Worm (Caenorhabditis elegans) whole organism, L3 larva: Measurements from ENCODE around the gene C15H11.10.

ENCODE experiments used
- R02D3.7 ChIP-seq: fragments of 150-350 bp; optimal IDR thresholded peaks from 2 replicates; lab custom pipeline; 2014; ENCODE audit warnings: missing biosample characterization, missing genetic modification characterization
- ZK546.5 ChIP-seq: sonication (generic microtip); optimal IDR thresholded peaks from 2 replicates; lab custom pipeline; 2017; ENCODE audit warnings: missing biosample characterization, missing genetic modification characterization
- aly-2 ChIP-seq: fragments of 150-350 bp; optimal IDR thresholded peaks from 2 replicates; lab custom pipeline; 2014; ENCODE audit warnings: missing biosample characterization, missing genetic modification characterization
- ama-1 ChIP-seq: fragments of 150-350 bp; optimal IDR thresholded peaks from 2 replicates; lab custom pipeline; 2018
- ceh-16 ChIP-seq: sonication (generic microtip); optimal IDR thresholded peaks from 2 replicates; lab custom pipeline; 2017; ENCODE audit warnings: missing biosample characterization, missing genetic modification characterization
- ceh-28 ChIP-seq: fragments of 150-350 bp; optimal IDR thresholded peaks from 2 replicates; lab custom pipeline; 2014; ENCODE audit warnings: missing biosample characterization, missing genetic modification reagents, missing genetic modification characterization
- ceh-82 ChIP-seq: fragments of 150-350 bp; optimal IDR thresholded peaks from 2 replicates; lab custom pipeline; 2014; ENCODE audit warnings: missing biosample characterization, missing genetic modification characterization
- ceh-9 ChIP-seq: sonication (generic microtip); optimal IDR thresholded peaks from 2 replicates; lab custom pipeline; 2018; ENCODE audit warnings: missing biosample characterization, missing genetic modification characterization
- daf-12 ChIP-seq: fragments of 150-350 bp; optimal IDR thresholded peaks from 2 replicates; lab custom pipeline; 2014; ENCODE audit warnings: missing biosample characterization, missing genetic modification reagents, missing genetic modification characterization
- egl-27 ChIP-seq: sonication (generic microtip); optimal IDR thresholded peaks from 4 replicates; lab custom pipeline; 2017; ENCODE audit warnings: missing biosample characterization, missing genetic modification reagents, missing genetic modification characterization
- egl-5 ChIP-seq: fragments of 150-350 bp; optimal IDR thresholded peaks from 2 replicates; lab custom pipeline; 2017; ENCODE audit warnings: missing biosample characterization, missing genetic modification reagents, missing genetic modification characterization, inconsistent platforms
- elt-1 ChIP-seq: fragments of 150-350 bp; optimal IDR thresholded peaks from 2 replicates; lab custom pipeline; 2014; ENCODE audit warnings: missing biosample characterization, missing genetic modification characterization
- elt-2 ChIP-seq: sonication (generic microtip); optimal IDR thresholded peaks from 2 replicates; lab custom pipeline; 2016; ENCODE audit warnings: missing genetic modification reagents, mild to moderate bottlenecking, missing genetic modification characterization, missing compliant biosample characterization
- elt-3 ChIP-seq, 3 experiments: fragments of 150-350 bp in 1 of 3; sonication (generic microtip) in 2 of 3; optimal IDR thresholded peaks; 2 replicates in 2 of 3; 4 replicates in 1 of 3; lab custom pipeline; 2014 to 2017; ENCODE audit warnings: missing biosample characterization in 3 of 3, missing genetic modification characterization in 3 of 3
- eor-1 ChIP-seq, 2 experiments: fragments of 150-350 bp; optimal IDR thresholded peaks; 2 replicates each; lab custom pipeline; 2014 to 2018; ENCODE audit warnings: missing biosample characterization in 2 of 2, missing genetic modification characterization in 2 of 2
- fkh-10 ChIP-seq: sonication (generic microtip); optimal IDR thresholded peaks from 2 replicates; lab custom pipeline; 2017; ENCODE audit warnings: missing biosample characterization, missing genetic modification reagents, missing genetic modification characterization
- fkh-2 ChIP-seq: fragments of 150-350 bp; optimal IDR thresholded peaks from 2 replicates; lab custom pipeline; 2014; ENCODE audit warnings: missing biosample characterization, missing genetic modification reagents, missing genetic modification characterization
- fos-1 ChIP-seq: fragments of 150-350 bp; optimal IDR thresholded peaks from 2 replicates; lab custom pipeline; 2014; ENCODE audit warnings: missing biosample characterization, missing genetic modification characterization
- hmg-11 ChIP-seq: sonication (generic microtip); optimal IDR thresholded peaks from 2 replicates; lab custom pipeline; 2016; ENCODE audit warnings: missing genetic modification characterization, missing compliant biosample characterization
- jun-1 ChIP-seq: fragments of 150-350 bp; optimal IDR thresholded peaks from 2 replicates; lab custom pipeline; 2014; ENCODE audit warnings: missing biosample characterization, missing genetic modification reagents, missing genetic modification characterization
- lin-15B ChIP-seq: fragments of 150-350 bp; optimal IDR thresholded peaks from 2 replicates; lab custom pipeline; 2014; ENCODE audit warnings: missing biosample characterization, missing genetic modification characterization
- lin-39 ChIP-seq: fragments of 150-350 bp; optimal IDR thresholded peaks from 2 replicates; lab custom pipeline; 2018; ENCODE audit warnings: missing biosample characterization, missing genetic modification reagents, missing genetic modification characterization
- lsy-12 ChIP-seq: sonication (generic microtip); optimal IDR thresholded peaks from 2 replicates; lab custom pipeline; 2016; ENCODE audit warnings: mild to moderate bottlenecking, missing genetic modification characterization, missing compliant biosample characterization
- mdl-1 ChIP-seq: fragments of 150-350 bp; optimal IDR thresholded peaks from 2 replicates; lab custom pipeline; 2014; ENCODE audit warnings: missing biosample characterization, missing genetic modification characterization
- mml-1 ChIP-seq: fragments of 150-350 bp; sonication (generic microtip); optimal IDR thresholded peaks from 3 replicates; lab custom pipeline; 2014; ENCODE audit warnings: missing biosample characterization, missing genetic modification characterization
- nfya-1 ChIP-seq: sonication (generic microtip); optimal IDR thresholded peaks from 2 replicates; lab custom pipeline; 2017; ENCODE audit warnings: missing genetic modification characterization, mild to moderate bottlenecking, missing compliant biosample characterization, antibody characterized with exemption, moderate library complexity; ENCODE audit not compliant: insufficient read depth
- nhr-11 ChIP-seq: fragments of 150-350 bp; optimal IDR thresholded peaks from 2 replicates; lab custom pipeline; 2014; ENCODE audit warnings: missing biosample characterization, missing genetic modification characterization
- nhr-12 ChIP-seq: fragments of 150-350 bp; optimal IDR thresholded peaks from 2 replicates; lab custom pipeline; 2014; ENCODE audit warnings: missing biosample characterization, missing genetic modification characterization
- nhr-23 ChIP-seq: fragments of 150-350 bp; optimal IDR thresholded peaks from 2 replicates; lab custom pipeline; 2014; ENCODE audit warnings: missing biosample characterization, missing genetic modification reagents, missing genetic modification characterization
- nhr-237 ChIP-seq: fragments of 150-350 bp; optimal IDR thresholded peaks from 2 replicates; lab custom pipeline; 2014; ENCODE audit warnings: missing biosample characterization, missing genetic modification characterization
- nhr-25 ChIP-seq: sonication (generic microtip); optimal IDR thresholded peaks from 2 replicates; lab custom pipeline; 2017; ENCODE audit warnings: missing biosample characterization, missing genetic modification characterization
- nhr-28 ChIP-seq: fragments of 150-350 bp; optimal IDR thresholded peaks from 2 replicates; lab custom pipeline; 2014; ENCODE audit warnings: missing biosample characterization, missing genetic modification characterization
- nhr-43 ChIP-seq: sonication (generic microtip); optimal IDR thresholded peaks from 2 replicates; lab custom pipeline; 2016; ENCODE audit warnings: mild to moderate bottlenecking, missing genetic modification characterization, missing compliant biosample characterization; ENCODE audit not compliant: poor library complexity, severe bottlenecking
- nhr-67 ChIP-seq: fragments of 150-350 bp; optimal IDR thresholded peaks from 2 replicates; lab custom pipeline; 2014; ENCODE audit warnings: missing biosample characterization, missing genetic modification characterization
- nhr-76 ChIP-seq: fragments of 150-350 bp; sonication (generic microtip); optimal IDR thresholded peaks from 5 replicates; lab custom pipeline; 2014; ENCODE audit warnings: missing biosample characterization, missing genetic modification characterization
- nhr-77 ChIP-seq: fragments of 150-350 bp; optimal IDR thresholded peaks from 2 replicates; lab custom pipeline; 2014; ENCODE audit warnings: missing biosample characterization, missing genetic modification characterization
- pha-4 ChIP-seq: fragments of 150-350 bp; optimal IDR thresholded peaks from 2 replicates; lab custom pipeline; 2014; ENCODE audit warnings: missing biosample characterization, missing genetic modification reagents, missing genetic modification characterization
- pqm-1 ChIP-seq: fragments of 150-350 bp; optimal IDR thresholded peaks from 2 replicates; lab custom pipeline; 2017; ENCODE audit warnings: missing biosample characterization, missing genetic modification characterization, inconsistent platforms
- sea-2 ChIP-seq: fragments of 150-350 bp; sonication (generic microtip); optimal IDR thresholded peaks from 4 replicates; lab custom pipeline; 2014; ENCODE audit warnings: missing biosample characterization, missing genetic modification reagents, missing genetic modification characterization
- skn-1 ChIP-seq: fragments of 150-350 bp; optimal IDR thresholded peaks from 2 replicates; lab custom pipeline; 2014; ENCODE audit warnings: missing biosample characterization, missing genetic modification characterization
- snpc-4 ChIP-seq: fragments of 150-350 bp; optimal IDR thresholded peaks from 2 replicates; lab custom pipeline; 2014; ENCODE audit warnings: missing biosample characterization, missing genetic modification characterization
- tbx-2 ChIP-seq: sonication (generic microtip); optimal IDR thresholded peaks from 2 replicates; lab custom pipeline; 2016; ENCODE audit warnings: mild to moderate bottlenecking, missing genetic modification characterization, missing compliant biosample characterization
- unc-39 ChIP-seq: sonication (generic microtip); optimal IDR thresholded peaks from 4 replicates; lab custom pipeline; 2017; ENCODE audit warnings: missing biosample characterization, missing genetic modification characterization
- unc-62 ChIP-seq: fragments of 150-350 bp; sonication (generic microtip); optimal IDR thresholded peaks from 4 replicates; lab custom pipeline; 2014; ENCODE audit warnings: missing biosample characterization, missing genetic modification reagents, missing genetic modification characterization
- zag-1 ChIP-seq: fragments of 150-350 bp; optimal IDR thresholded peaks from 2 replicates; lab custom pipeline; 2014; ENCODE audit warnings: missing biosample characterization, missing genetic modification characterization
- ztf-11 ChIP-seq: fragments of 150-350 bp; optimal IDR thresholded peaks from 2 replicates; lab custom pipeline; 2014; ENCODE audit warnings: missing biosample characterization, missing genetic modification characterization
- ztf-4 ChIP-seq: fragments of 150-350 bp; optimal IDR thresholded peaks from 2 replicates; lab custom pipeline; 2014; ENCODE audit warnings: missing biosample characterization, missing genetic modification characterization

C15H11.10 gene

ce11 chrV:14364586-14365248, 27.2 kb upstream of the C15H11.10 start (continued):
- TF ChIP-seq unc-39 (tag; lab: Kevin White, UChicago), result no peak
- TF ChIP-seq eor-1 (tag; optimal IDR thresholded peaks at IDR 0.05; lab: Kevin White, UChicago), result no peak

ce11 chrV:14366487-14366962, 25.4 kb upstream of the C15H11.10 start:
- TF ChIP-seq aly-2, result no peak
- peak; percentile 72 for TF ChIP-seq ceh-82
- peak; percentile 88 for TF ChIP-seq tbx-2
- TF ChIP-seq ZK546.5 (tag; lab: Kevin White, UChicago), result no peak
- peak; percentile 86 for TF ChIP-seq lsy-12 (tag; lab: Kevin White, UChicago)
- peak; percentile 63 for TF ChIP-seq skn-1 (tag; lab: Kevin White, UChicago)
- peak; percentile 82 for TF ChIP-seq fos-1
- TF ChIP-seq nhr-76 (tag; lab: Kevin White, UChicago), result no peak
- peak; percentile 77 for TF ChIP-seq nhr-25 (tag; lab: Kevin White, UChicago)
- peak; percentile 52 for TF ChIP-seq R02D3.7 (tag; lab: Kevin White, UChicago)
- no peak for TF ChIP-seq nhr-28
- peak; percentile 72 for TF ChIP-seq ceh-28
- peak; percentile 70 for TF ChIP-seq mdl-1
- no peak for TF ChIP-seq unc-39 (tag; lab: Kevin White, UChicago)
- peak; percentile 63 for TF ChIP-seq fkh-2 (tag; lab: Kevin White, UChicago)
- no peak for TF ChIP-seq ceh-16
- no peak for TF ChIP-seq ztf-4 (tag; lab: Kevin White, UChicago)
- no peak for TF ChIP-seq nhr-12
- TF ChIP-seq nhr-67, result no peak
- peak; percentile 90 for TF ChIP-seq nhr-23 (tag; lab: Kevin White, UChicago)
- TF ChIP-seq elt-1 (tag; lab: Kevin White, UChicago), result peak; percentile 22
- TF ChIP-seq unc-62, result peak; percentile 85
- TF ChIP-seq nhr-43, result peak; percentile 74
- peak; percentile 15 for TF ChIP-seq jun-1 (tag; lab: Kevin White, UChicago)
- TF ChIP-seq daf-12 (tag; lab: Kevin White, UChicago), result peak; percentile 99
- no peak for TF ChIP-seq ceh-9 (tag; lab: Kevin White, UChicago)
- TF ChIP-seq pqm-1 (tag; lab: Kevin White, UChicago), result peak; percentile 39
- no peak for TF ChIP-seq mml-1 (tag; lab: Kevin White, UChicago)
- peak; percentile 82 for TF ChIP-seq lin-39 (tag; lab: Kevin White, UChicago)
- no peak for TF ChIP-seq nhr-237 (tag; lab: Kevin White, UChicago)
- no peak for TF ChIP-seq eor-1 (tag; optimal IDR thresholded peaks at IDR 0.05; lab: Kevin White, UChicago)
- no peak for TF ChIP-seq nhr-77
- TF ChIP-seq elt-2 (tag; lab: Kevin White, UChicago), result peak; percentile 32
- TF ChIP-seq pha-4 (tag; lab: Kevin White, UChicago), result no peak
- TF ChIP-seq ztf-11, result peak; percentile 38
- TF ChIP-seq nhr-11 (tag; lab: Kevin White, UChicago), result no peak
- no peak for TF ChIP-seq elt-3 (tag; optimal IDR thresholded peaks at IDR 0.05; lab: Kevin White, UChicago)
- TF ChIP-seq egl-27 (tag; lab: Kevin White, UChicago), result no peak
- no peak for TF ChIP-seq egl-5 (tag; lab: Kevin White, UChicago)
- peak; percentile 44 for TF ChIP-seq snpc-4 (tag; lab: Kevin White, UChicago)
- TF ChIP-seq hmg-11 (tag; lab: Kevin White, UChicago), result peak; percentile 83
- TF ChIP-seq zag-1 (tag; lab: Kevin White, UChicago), result peak; percentile 65
- no peak for TF ChIP-seq sea-2 (GFP tag; lab: Kevin White, UChicago)
- peak; percentile 24 for TF ChIP-seq lin-15B (tag; lab: Kevin White, UChicago)
- no peak for TF ChIP-seq fkh-10
- peak; percentile 95 for TF ChIP-seq nfya-1 (tag; lab: Kevin White, UChicago)
- TF ChIP-seq ama-1 (lab: Kevin White, UChicago), result no peak
